Fruit fly (Drosophila melanogaster) whole organism: Measurements from ENCODE around the gene ETHR.

Experiments used
- CG8478 ChIP-seq: fragments of >200 bp; optimal IDR thresholded peaks from 2 replicates; lab custom pipeline; 2018; ENCODE audit warnings: inconsistent platforms
- Dll ChIP-seq: fragments of >200 bp; optimal IDR thresholded peaks from 2 replicates; lab custom pipeline; 2017
- EcR ChIP-seq, 2 experiments: fragments of >200 bp; optimal IDR thresholded peaks; 2 replicates each; lab custom pipeline; 2017; ENCODE audit warnings: missing biosample characterization in 2 of 2, missing genetic modification characterization in 2 of 2, missing genetic modification reagents in 2 of 2
- pan ChIP-seq: fragments of >200 bp; optimal IDR thresholded peaks from 2 replicates; lab custom pipeline; 2017
- psq ChIP-seq: fragments of >200 bp; optimal IDR thresholded peaks from 2 replicates; lab custom pipeline; 2017
- usp ChIP-seq: fragments of >200 bp; optimal IDR thresholded peaks from 2 replicates; lab custom pipeline; 2017; ENCODE audit warnings: missing biosample characterization, missing genetic modification characterization, mixed read lengths

DNA sequence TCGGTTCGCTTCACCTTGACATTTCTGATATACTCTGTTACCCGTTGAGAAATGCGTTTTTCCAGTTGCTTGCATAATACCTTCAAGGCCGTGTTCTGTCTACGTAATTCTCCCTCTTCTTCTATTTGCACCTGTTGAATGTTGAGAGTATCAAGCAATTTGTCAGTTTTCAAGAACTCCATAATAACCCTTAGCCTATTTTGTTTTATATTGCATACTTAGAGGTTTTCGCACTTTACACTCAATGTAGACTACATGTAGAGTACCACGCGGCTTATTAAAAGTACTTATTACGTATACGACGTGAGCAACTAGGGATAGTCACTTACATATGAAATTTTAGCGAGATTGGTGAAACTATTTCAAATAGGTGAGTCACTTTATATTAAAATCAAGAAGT lies 43.7 kb upstream of the ETHR start:
- TF ChIP-seq CG8478 (lab: Kevin White, UChicago) (no peak), EcR (GFP tag; optimal IDR thresholded peaks at IDR 0.05; lab: Kevin White, UChicago) (no peak), pan (no peak), usp (GFP tag; lab: Kevin White, UChicago) (no peak), psq (lab: Kevin White, UChicago) (no peak), Dll (lab: Kevin White, UChicago) (no peak)
